Fruit fly (Drosophila melanogaster) whole organism, adult: Measurements from ENCODE around the gene snz.

Source experiments
- CG11617 ChIP-seq: fragments of 200-800 bp; sonication (Bioruptor generic); optimal IDR thresholded peaks from 2 replicates; lab custom pipeline; 2017; ENCODE audit warnings: mild to moderate bottlenecking, missing biosample characterization, missing genetic modification reagents, missing genetic modification characterization
- CG1620 ChIP-seq: fragments of 200-800 bp; sonication (Bioruptor generic); optimal IDR thresholded peaks from 2 replicates; lab custom pipeline; 2016; ENCODE audit warnings: missing biosample characterization, missing genetic modification characterization
- CG5204 ChIP-seq: fragments of 200-800 bp; sonication (Bioruptor generic); optimal IDR thresholded peaks from 2 replicates; lab custom pipeline; 2016; ENCODE audit warnings: missing biosample characterization, missing genetic modification characterization
- Crg-1 ChIP-seq: fragments of 200-800 bp; sonication (Bioruptor generic); optimal IDR thresholded peaks from 2 replicates; lab custom pipeline; 2016; ENCODE audit warnings: missing biosample characterization, missing genetic modification characterization
- Hr96 ChIP-seq: fragments of 200-800 bp; sonication (Bioruptor generic); optimal IDR thresholded peaks from 2 replicates; lab custom pipeline; 2016; ENCODE audit warnings: missing biosample characterization, missing genetic modification characterization
- bab1 ChIP-seq: fragments of 200-800 bp; sonication (Bioruptor generic); optimal IDR thresholded peaks from 3 replicates; lab custom pipeline; 2019; ENCODE audit warnings: missing biosample characterization, mild to moderate bottlenecking, missing genetic modification characterization, moderate library complexity
- cic ChIP-seq: fragments of 200-800 bp; sonication (Bioruptor generic); optimal IDR thresholded peaks from 2 replicates; lab custom pipeline; 2017; ENCODE audit warnings: missing biosample characterization, mild to moderate bottlenecking, missing genetic modification characterization, moderate library complexity
- ovo ChIP-seq: fragments of 200-800 bp; sonication (Bioruptor generic); optimal IDR thresholded peaks from 2 replicates; lab custom pipeline; 2016; ENCODE audit warnings: missing biosample characterization, missing genetic modification characterization
- pad ChIP-seq: fragments of 200-800 bp; sonication (Bioruptor generic); optimal IDR thresholded peaks from 3 replicates; lab custom pipeline; 2017; ENCODE audit warnings: missing biosample characterization, missing genetic modification characterization, mild to moderate bottlenecking, moderate library complexity, missing genetic modification reagents
- toe ChIP-seq: fragments of 200-800 bp; sonication (Bioruptor generic); optimal IDR thresholded peaks from 2 replicates; lab custom pipeline; 2016; ENCODE audit warnings: missing biosample characterization, missing genetic modification characterization

- TF ChIP-seq Hr96 (GFP tag; lab: Kevin White, UChicago) (no peak), bab1 (no peak), CG5204 (GFP tag; lab: Kevin White, UChicago) (no peak), CG1620 (GFP tag; lab: Kevin White, UChicago) (no peak), pad (GFP tag; lab: Kevin White, UChicago) (no peak), cic (GFP tag; lab: Kevin White, UChicago) (no peak), toe (GFP tag; lab: Kevin White, UChicago) (no peak), ovo (GFP tag; lab: Kevin White, UChicago) (no peak), Crg-1 (GFP tag; lab: Kevin White, UChicago) (no peak), CG11617 (GFP tag; lab: Kevin White, UChicago) (no peak)
These were observed 55.9 kb downstream of the snz start for dm6 chrX:7967848-7968143.
